Fruit fly (Drosophila melanogaster) whole organism, embryonic: ENCODE results near the gene ovm.
A peak's percentile ranks its signal among the peaks of the same experiment; 100 is the strongest.

Experiments used
- Blimp-1 ChIP-seq: fragments of 200-800 bp; sonication (Bioruptor generic); optimal IDR thresholded peaks from 3 replicates; lab custom pipeline; 2018; ENCODE audit warnings: missing biosample characterization, missing genetic modification characterization, mild to moderate bottlenecking, moderate library complexity, missing genetic modification reagents
- Bteb2 ChIP-seq: fragments of 200-800 bp; sonication (Bioruptor generic); optimal IDR thresholded peaks from 2 replicates; lab custom pipeline; 2016; ENCODE audit warnings: missing biosample characterization, missing genetic modification characterization
- C15 ChIP-seq: fragments of 200-800 bp; sonication (Bioruptor generic); IDR thresholded peaks from 3 replicates; pipeline ENCODE4 v1.3.6; 2022; ENCODE audit warnings: missing biosample characterization, missing genetic modification characterization
- CG10462 ChIP-seq: fragments of 200-800 bp; sonication (Bioruptor generic); optimal IDR thresholded peaks from 2 replicates; lab custom pipeline; 2016; ENCODE audit warnings: missing biosample characterization, missing genetic modification characterization
- CG11504 ChIP-seq: fragments of 200-800 bp; sonication (Bioruptor generic); optimal IDR thresholded peaks from 3 replicates; lab custom pipeline; 2019; ENCODE audit warnings: missing biosample characterization, mild to moderate bottlenecking, missing genetic modification characterization, moderate library complexity
- CG13287 ChIP-seq: fragments of 200-800 bp; sonication (Bioruptor generic); IDR thresholded peaks from 2 replicates; pipeline ENCODE4 v1.3.6; 2022; ENCODE audit warnings: missing biosample characterization, missing genetic modification characterization; ENCODE audit not compliant: partially characterized antibody
- CG13296 ChIP-seq: fragments of 200-800 bp; sonication (Bioruptor generic); optimal IDR thresholded peaks from 3 replicates; lab custom pipeline; 2018; ENCODE audit warnings: missing biosample characterization, mild to moderate bottlenecking, missing genetic modification characterization
- CG15269 ChIP-seq: fragments of 200-800 bp; sonication (Bioruptor generic); optimal IDR thresholded peaks from 2 replicates; lab custom pipeline; 2018; ENCODE audit warnings: missing biosample characterization, mild to moderate bottlenecking, missing genetic modification characterization, moderate library complexity
- CG15601 ChIP-seq: fragments of 200-800 bp; sonication (Bioruptor generic); optimal IDR thresholded peaks from 3 replicates; lab custom pipeline; 2019; ENCODE audit warnings: missing biosample characterization, mild to moderate bottlenecking, missing genetic modification characterization, moderate library complexity
- CG1603 ChIP-seq: fragments of 200-800 bp; sonication (Bioruptor generic); optimal IDR thresholded peaks from 2 replicates; lab custom pipeline; 2019; ENCODE audit warnings: missing biosample characterization, mild to moderate bottlenecking, missing genetic modification characterization, moderate library complexity
- CG16813 ChIP-seq: fragments of 200-800 bp; sonication (Bioruptor generic); IDR thresholded peaks from 3 replicates; pipeline ENCODE4 v1.3.6; 2022; ENCODE audit warnings: missing biosample characterization, missing genetic modification characterization; ENCODE audit not compliant: partially characterized antibody
- CG2120 ChIP-seq: fragments of 200-800 bp; sonication (Bioruptor generic); optimal IDR thresholded peaks from 3 replicates; lab custom pipeline; 2016; ENCODE audit warnings: missing biosample characterization, missing genetic modification characterization
- CG31441 ChIP-seq: fragments of 200-800 bp; sonication (Bioruptor generic); IDR thresholded peaks from 2 replicates; pipeline ENCODE4 v1.3.6; 2022; ENCODE audit warnings: missing biosample characterization, missing genetic modification characterization
- CG34376 ChIP-seq: fragments of 200-800 bp; sonication (Bioruptor generic); optimal IDR thresholded peaks from 2 replicates; lab custom pipeline; 2018; ENCODE audit warnings: missing biosample characterization, mild to moderate bottlenecking, missing genetic modification characterization
- CG3726 ChIP-seq: fragments of 200-800 bp; sonication (Bioruptor generic); IDR thresholded peaks from 3 replicates; pipeline ENCODE4, ENCODE4 v1.3.6; 2022; ENCODE audit warnings: missing biosample characterization, missing genetic modification characterization
- CG3995 ChIP-seq: fragments of 200-800 bp; sonication (Bioruptor generic); optimal IDR thresholded peaks from 3 replicates; lab custom pipeline; 2016; ENCODE audit warnings: missing biosample characterization, missing genetic modification characterization
- CG4424 ChIP-seq: fragments of 200-800 bp; sonication (Bioruptor generic); optimal IDR thresholded peaks from 3 replicates; lab custom pipeline; 2016; ENCODE audit warnings: missing biosample characterization, missing genetic modification characterization
- CG4820 ChIP-seq: fragments of 200-800 bp; sonication (Bioruptor generic); optimal IDR thresholded peaks from 3 replicates; lab custom pipeline; 2016; ENCODE audit warnings: missing biosample characterization, missing genetic modification characterization
- CG6813 ChIP-seq: fragments of 200-800 bp; sonication (Bioruptor generic); optimal IDR thresholded peaks from 2 replicates; lab custom pipeline; 2017; ENCODE audit warnings: missing biosample characterization, missing genetic modification characterization, mild to moderate bottlenecking, moderate library complexity, missing genetic modification reagents
- CTCF ChIP-seq: fragments of 200-800 bp; sonication (Bioruptor generic); optimal IDR thresholded peaks from 2 replicates; lab custom pipeline; 2017; ENCODE audit warnings: missing biosample characterization, mild to moderate bottlenecking, missing genetic modification characterization, moderate library complexity
- Chrac-16 ChIP-seq: fragments of 200-800 bp; sonication (Bioruptor generic); optimal IDR thresholded peaks from 3 replicates; lab custom pipeline; 2016; ENCODE audit warnings: missing biosample characterization, missing genetic modification characterization
- CrebB ChIP-seq: fragments of 200-800 bp; sonication (Bioruptor generic); optimal IDR thresholded peaks from 3 replicates; lab custom pipeline; 2018; ENCODE audit warnings: missing biosample characterization, mild to moderate bottlenecking, missing genetic modification characterization
- D19A ChIP-seq: fragments of 200-800 bp; optimal IDR thresholded peaks from 3 replicates; lab custom pipeline; 2019; ENCODE audit warnings: missing biosample characterization, mild to moderate bottlenecking, missing genetic modification characterization, moderate library complexity
- D19B ChIP-seq: fragments of 200-800 bp; sonication (Bioruptor generic); optimal IDR thresholded peaks from 2 replicates; lab custom pipeline; 2017; ENCODE audit warnings: missing biosample characterization, mild to moderate bottlenecking, missing genetic modification characterization
- Dek ChIP-seq: fragments of 200-800 bp; sonication (Bioruptor generic); optimal IDR thresholded peaks from 3 replicates; lab custom pipeline; 2019; ENCODE audit warnings: missing biosample characterization, mild to moderate bottlenecking, missing genetic modification characterization, moderate library complexity
- HLH54F ChIP-seq: fragments of 200-800 bp; sonication (Bioruptor generic); optimal IDR thresholded peaks from 3 replicates; lab custom pipeline; 2016; ENCODE audit warnings: missing biosample characterization, missing genetic modification characterization
- Hand ChIP-seq: fragments of 200-800 bp; sonication (Bioruptor generic); optimal IDR thresholded peaks from 2 replicates; lab custom pipeline; 2017; ENCODE audit warnings: mild to moderate bottlenecking, missing biosample characterization, missing genetic modification reagents, missing genetic modification characterization
- Hmx ChIP-seq: fragments of 200-800 bp; sonication (Bioruptor generic); optimal IDR thresholded peaks from 2 replicates; lab custom pipeline; 2016; ENCODE audit warnings: missing biosample characterization, missing genetic modification characterization
- Hr3 ChIP-seq: fragments of 200-800 bp; sonication (Bioruptor generic); optimal IDR thresholded peaks from 3 replicates; lab custom pipeline; 2016; ENCODE audit warnings: missing biosample characterization, missing genetic modification characterization
- MESR4 ChIP-seq: fragments of 200-800 bp; sonication (Bioruptor generic); optimal IDR thresholded peaks from 2 replicates; lab custom pipeline; 2018; ENCODE audit warnings: missing biosample characterization, mild to moderate bottlenecking, missing genetic modification characterization, moderate library complexity
- Nf-YB ChIP-seq: fragments of 200-800 bp; sonication (Bioruptor generic); optimal IDR thresholded peaks from 3 replicates; lab custom pipeline; 2019; ENCODE audit warnings: missing biosample characterization, mild to moderate bottlenecking, missing genetic modification characterization, moderate library complexity
- Side ChIP-seq: fragments of 200-800 bp; sonication (Bioruptor generic); optimal IDR thresholded peaks from 2 replicates; lab custom pipeline; 2016; ENCODE audit warnings: missing biosample characterization, missing genetic modification characterization
- Sry-δ ChIP-seq: fragments of 200-800 bp; sonication (Bioruptor generic); optimal IDR thresholded peaks from 2 replicates; lab custom pipeline; 2016; ENCODE audit warnings: missing biosample characterization, missing genetic modification characterization
- YL-1 ChIP-seq: fragments of 200-800 bp; sonication (Bioruptor generic); optimal IDR thresholded peaks from 3 replicates; lab custom pipeline; 2017; ENCODE audit warnings: missing biosample characterization, mild to moderate bottlenecking, missing genetic modification characterization
- al ChIP-seq: fragments of 200-800 bp; sonication (Bioruptor generic); IDR thresholded peaks from 2 replicates; pipeline ENCODE4 v1.3.6; 2022; ENCODE audit warnings: missing biosample characterization, missing genetic modification characterization
- ap ChIP-seq: fragments of 200-800 bp; sonication (Bioruptor generic); IDR thresholded peaks from 2 replicates; pipeline ENCODE4 v1.3.6; 2022; ENCODE audit warnings: missing biosample characterization, missing genetic modification characterization
- ase ChIP-seq: fragments of 200-800 bp; sonication (Bioruptor generic); IDR thresholded peaks from 3 replicates; pipeline ENCODE4 v1.3.6; 2022; ENCODE audit warnings: missing biosample characterization, missing genetic modification characterization
- ash1 ChIP-seq: fragments of 200-800 bp; sonication (Bioruptor generic); optimal IDR thresholded peaks from 2 replicates; lab custom pipeline; 2018; ENCODE audit warnings: missing biosample characterization, mild to moderate bottlenecking, missing genetic modification characterization
- bab2 ChIP-seq: fragments of 200-800 bp; sonication (Bioruptor generic); optimal IDR thresholded peaks from 2 replicates; lab custom pipeline; 2016; ENCODE audit warnings: missing biosample characterization, missing genetic modification characterization
- cad ChIP-seq: fragments of >200 bp; optimal IDR thresholded peaks from 2 replicates; lab custom pipeline; 2017; ENCODE audit warnings: missing biosample characterization, missing genetic modification characterization
- esg ChIP-seq: fragments of 200-800 bp; sonication (Bioruptor generic); conservative IDR thresholded peaks from 2 replicates; pipeline ENCODE4 v1.3.6; 2022; ENCODE audit warnings: missing biosample characterization, missing genetic modification characterization
- insv ChIP-seq, 2 experiments: fragments of 200-800 bp; sonication (Bioruptor generic); optimal IDR thresholded peaks; 3 replicates each; lab custom pipeline; 2016 to 2018; ENCODE audit warnings: missing biosample characterization in 2 of 2, missing genetic modification characterization in 2 of 2
- jumu ChIP-seq: fragments of 200-800 bp; sonication (Bioruptor generic); optimal IDR thresholded peaks from 3 replicates; lab custom pipeline; 2016; ENCODE audit warnings: missing biosample characterization, missing genetic modification characterization
- kay ChIP-seq: fragments of 200-800 bp; sonication (Bioruptor generic); optimal IDR thresholded peaks from 2 replicates; lab custom pipeline; 2016; ENCODE audit warnings: missing biosample characterization, missing genetic modification characterization
- nerfin-1 ChIP-seq: fragments of 200-800 bp; sonication (Bioruptor generic); optimal IDR thresholded peaks from 3 replicates; lab custom pipeline; 2019; ENCODE audit warnings: missing biosample characterization, mild to moderate bottlenecking, missing genetic modification characterization, moderate library complexity
- odd ChIP-seq: fragments of 200-800 bp; sonication (Bioruptor generic); optimal IDR thresholded peaks from 2 replicates; lab custom pipeline; 2017; ENCODE audit warnings: missing biosample characterization, mild to moderate bottlenecking, missing genetic modification characterization
- repo ChIP-seq: fragments of 200-800 bp; sonication (Bioruptor generic); optimal IDR thresholded peaks from 2 replicates; lab custom pipeline; 2016; ENCODE audit warnings: missing biosample characterization, missing genetic modification characterization
- stc ChIP-seq: fragments of 200-800 bp; sonication (Bioruptor generic); IDR thresholded peaks from 2 replicates; pipeline ENCODE4 v1.3.6; 2022; ENCODE audit warnings: missing biosample characterization, missing genetic modification characterization
- tgo ChIP-seq: fragments of 200-800 bp; sonication (Bioruptor generic); IDR thresholded peaks from 3 replicates; pipeline ENCODE4 v1.3.6; 2022; ENCODE audit warnings: missing biosample characterization, missing genetic modification characterization
- trem ChIP-seq: fragments of 200-800 bp; optimal IDR thresholded peaks from 3 replicates; lab custom pipeline; 2019; ENCODE audit warnings: missing biosample characterization, mild to moderate bottlenecking, missing genetic modification characterization, moderate library complexity
- vfl ChIP-seq: fragments of 200-800 bp; sonication (Bioruptor generic); optimal IDR thresholded peaks from 2 replicates; lab custom pipeline; 2016; ENCODE audit warnings: missing biosample characterization, missing genetic modification characterization
- wek ChIP-seq: fragments of 200-800 bp; sonication (Bioruptor generic); optimal IDR thresholded peaks from 3 replicates; lab custom pipeline; 2018; ENCODE audit warnings: missing biosample characterization, mild to moderate bottlenecking, missing genetic modification characterization, moderate library complexity
- zfh1 ChIP-seq: fragments of 200-800 bp; sonication (Bioruptor generic); IDR thresholded peaks from 3 replicates; pipeline ENCODE4 v1.3.6; 2022; ENCODE audit warnings: missing biosample characterization, missing genetic modification characterization

ovm gene

dm6 chr2L:114429-114828 is 26.4 kb downstream of the ovm start, which contains the start of gene ND-15 (continued):
- TF ChIP-seq HLH54F (GFP tag; lab: Kevin White, UChicago) (no peak), ase (GFP tag; lab: Robert Waterston, UW) (no peak), Hr3 (GFP tag; lab: Kevin White, UChicago) (no peak), nerfin-1 (no peak), CG15269 (no peak), CG3995 (GFP tag; lab: Kevin White, UChicago) (peak; percentile 91), tgo (GFP tag; lab: Robert Waterston, UW) (no peak), jumu (GFP tag; lab: Kevin White, UChicago) (no peak), CTCF (peak; percentile 43), ap (GFP tag; lab: Robert Waterston, UW) (no peak), CG34376 (GFP tag; lab: Kevin White, UChicago) (no peak), MESR4 (no peak), vfl (no peak), cad (GFP tag; lab: Kevin White, UChicago) (no peak), Hmx (GFP tag; lab: Kevin White, UChicago) (no peak), CG4424 (GFP tag; lab: Kevin White, UChicago) (no peak), CG11504 (tag; lab: Kevin White, UChicago) (no peak), Chrac-16 (GFP tag; lab: Kevin White, UChicago) (no peak), D19A (tag; lab: Kevin White, UChicago) (no peak), CG10462 (GFP tag; lab: Kevin White, UChicago) (no peak), zfh1 (GFP tag; lab: Robert Waterston, UW) (no peak), CG3726 (GFP tag; lab: Robert Waterston, UW) (no peak), CG4820 (GFP tag; lab: Kevin White, UChicago) (no peak), odd (GFP tag; lab: Kevin White, UChicago) (no peak), esg (GFP tag; lab: Robert Waterston, UW) (no peak), Side (GFP tag; lab: Kevin White, UChicago) (no peak), insv (GFP tag; optimal IDR thresholded peaks at IDR 0.05; lab: Kevin White, UChicago) (no peak), stc (GFP tag; lab: Robert Waterston, UW) (no peak), CG31441 (GFP tag; lab: Robert Waterston, UW) (no peak), CG2120 (GFP tag; lab: Kevin White, UChicago) (no peak), repo (GFP tag; lab: Kevin White, UChicago) (no peak), D19B (no peak), Sry-δ (GFP tag; lab: Kevin White, UChicago) (peak; percentile 79), al (GFP tag; lab: Robert Waterston, UW) (no peak), CrebB (no peak), Hand (GFP tag; lab: Kevin White, UChicago) (no peak), CG15601 (no peak), C15 (GFP tag; lab: Robert Waterston, UW) (no peak), bab2 (no peak), trem (tag; lab: Kevin White, UChicago) (peak; percentile 29), CG13287 (GFP tag; lab: Robert Waterston, UW) (peak; percentile 84), Blimp-1 (no peak), YL-1 (GFP tag; lab: Kevin White, UChicago) (no peak), CG16813 (GFP tag; lab: Robert Waterston, UW) (peak; percentile 82), ash1 (GFP tag; lab: Kevin White, UChicago) (no peak), Nf-YB (GFP tag; lab: Kevin White, UChicago) (no peak), Bteb2 (no peak), CG1603 (peak; percentile 65), CG6813 (GFP tag; lab: Kevin White, UChicago) (no peak), CG13296 (GFP tag; lab: Kevin White, UChicago) (no peak), wek (GFP tag; lab: Kevin White, UChicago) (no peak), kay (GFP tag; lab: Kevin White, UChicago) (no peak), Dek (tag; lab: Kevin White, UChicago) (no peak)
